Fruit fly (Drosophila melanogaster) whole organism, embryonic: ENCODE data around the gene Vha14-2.
A peak's percentile ranks its signal among the peaks of the same experiment; 100 is the strongest.

Source experiments
- CG10654 ChIP-seq: fragments of 200-800 bp; sonication (Bioruptor generic); optimal IDR thresholded peaks from 2 replicates; lab custom pipeline; 2016; ENCODE audit warnings: missing biosample characterization, missing genetic modification characterization
- CG10979 ChIP-seq: fragments of 200-800 bp; sonication (Bioruptor generic); optimal IDR thresholded peaks from 2 replicates; lab custom pipeline; 2018; ENCODE audit warnings: missing biosample characterization, mild to moderate bottlenecking, missing genetic modification characterization, moderate library complexity
- CG11093 ChIP-seq: fragments of 200-800 bp; sonication (Bioruptor generic); IDR thresholded peaks from 3 replicates; pipeline ENCODE4 v1.3.6; 2022; ENCODE audit warnings: missing biosample characterization, missing genetic modification characterization
- CG12104 ChIP-seq: fragments of 200-800 bp; sonication (Bioruptor generic); optimal IDR thresholded peaks from 3 replicates; lab custom pipeline; 2016; ENCODE audit warnings: missing biosample characterization, missing genetic modification characterization
- CG1529 ChIP-seq: fragments of 200-800 bp; sonication (Bioruptor generic); optimal IDR thresholded peaks from 3 replicates; lab custom pipeline; 2018; ENCODE audit warnings: missing biosample characterization, missing genetic modification characterization
- CG15479 ChIP-seq: fragments of 200-800 bp; sonication (Bioruptor generic); optimal IDR thresholded peaks from 3 replicates; lab custom pipeline; 2019; ENCODE audit warnings: missing biosample characterization, mild to moderate bottlenecking, missing genetic modification characterization, moderate library complexity
- CG16813 ChIP-seq: fragments of 200-800 bp; sonication (Bioruptor generic); IDR thresholded peaks from 3 replicates; pipeline ENCODE4 v1.3.6; 2022; ENCODE audit warnings: missing biosample characterization, missing genetic modification characterization; ENCODE audit not compliant: partially characterized antibody
- CG16863 ChIP-seq: fragments of 200-800 bp; sonication (Bioruptor generic); optimal IDR thresholded peaks from 3 replicates; lab custom pipeline; 2016; ENCODE audit warnings: missing biosample characterization, missing genetic modification characterization
- CG18262 ChIP-seq: fragments of 200-800 bp; optimal IDR thresholded peaks from 3 replicates; lab custom pipeline; 2019; ENCODE audit warnings: missing biosample characterization, mild to moderate bottlenecking, missing genetic modification characterization, moderate library complexity
- CG2889 ChIP-seq: fragments of 200-800 bp; sonication (Bioruptor generic); IDR thresholded peaks from 3 replicates; pipeline ENCODE4 v1.3.6; 2022; ENCODE audit warnings: missing biosample characterization, missing genetic modification characterization
- CG31224 ChIP-seq: fragments of 200-800 bp; sonication (Bioruptor generic); IDR thresholded peaks from 2 replicates; pipeline ENCODE4 v1.3.6; 2022; ENCODE audit warnings: missing biosample characterization, missing genetic modification characterization
- CG32532 ChIP-seq: fragments of 200-800 bp; sonication (Bioruptor generic); IDR thresholded peaks from 2 replicates; pipeline ENCODE4 v1.3.6; 2022; ENCODE audit warnings: missing biosample characterization, missing genetic modification characterization
- CG33213 ChIP-seq: fragments of 200-800 bp; sonication (Bioruptor generic); optimal IDR thresholded peaks from 3 replicates; lab custom pipeline; 2016; ENCODE audit warnings: missing biosample characterization, missing genetic modification characterization
- CG33557 ChIP-seq: fragments of 200-800 bp; sonication (Bioruptor generic); optimal IDR thresholded peaks from 2 replicates; lab custom pipeline; 2019; ENCODE audit warnings: missing biosample characterization, mild to moderate bottlenecking, missing genetic modification characterization, moderate library complexity
- CG3995 ChIP-seq: fragments of 200-800 bp; sonication (Bioruptor generic); optimal IDR thresholded peaks from 3 replicates; lab custom pipeline; 2016; ENCODE audit warnings: missing biosample characterization, missing genetic modification characterization
- CG5953 ChIP-seq: fragments of 200-800 bp; sonication (Bioruptor generic); IDR thresholded peaks from 2 replicates; pipeline ENCODE4 v1.3.6; 2022; ENCODE audit warnings: missing biosample characterization, missing genetic modification characterization
- CG7271 ChIP-seq: fragments of 200-800 bp; sonication (Bioruptor generic); optimal IDR thresholded peaks from 2 replicates; lab custom pipeline; 2018; ENCODE audit warnings: missing biosample characterization, mild to moderate bottlenecking, missing genetic modification characterization, moderate library complexity
- CG7987 ChIP-seq: fragments of 200-800 bp; sonication (Bioruptor generic); optimal IDR thresholded peaks from 2 replicates; lab custom pipeline; 2018; ENCODE audit warnings: missing biosample characterization, mild to moderate bottlenecking, missing genetic modification characterization, moderate library complexity
- CG8388 ChIP-seq: fragments of 200-800 bp; sonication (Bioruptor generic); optimal IDR thresholded peaks from 2 replicates; lab custom pipeline; 2019; ENCODE audit warnings: missing biosample characterization, mild to moderate bottlenecking, missing genetic modification characterization, moderate library complexity
- CG8478 ChIP-seq: fragments of >200 bp; optimal IDR thresholded peaks from 2 replicates; lab custom pipeline; 2018
- CTCF ChIP-seq: fragments of 200-800 bp; sonication (Bioruptor generic); optimal IDR thresholded peaks from 2 replicates; lab custom pipeline; 2017; ENCODE audit warnings: missing biosample characterization, mild to moderate bottlenecking, missing genetic modification characterization, moderate library complexity
- CkIIα-i1 ChIP-seq: fragments of 200-800 bp; sonication (Bioruptor generic); IDR thresholded peaks from 2 replicates; pipeline ENCODE4 v1.3.6; 2022; ENCODE audit warnings: missing biosample characterization, missing genetic modification characterization
- Drgx ChIP-seq: fragments of 200-800 bp; sonication (Bioruptor generic); IDR thresholded peaks from 2 replicates; pipeline ENCODE4 v1.3.6; 2022; ENCODE audit warnings: missing biosample characterization, missing genetic modification characterization
- Kr ChIP-seq: fragments of 200-800 bp; sonication (Bioruptor generic); optimal IDR thresholded peaks from 2 replicates; lab custom pipeline; 2017; ENCODE audit warnings: missing biosample characterization, mild to moderate bottlenecking, missing genetic modification characterization
- Lhr ChIP-seq: fragments of 200-800 bp; sonication (Bioruptor generic); optimal IDR thresholded peaks from 3 replicates; lab custom pipeline; 2017; ENCODE audit warnings: mild to moderate bottlenecking, missing biosample characterization, missing genetic modification reagents, missing genetic modification characterization
- Mes4 ChIP-seq: fragments of 200-800 bp; sonication (Bioruptor generic); optimal IDR thresholded peaks from 2 replicates; lab custom pipeline; 2016; ENCODE audit warnings: missing biosample characterization, missing genetic modification characterization
- Nf-YB ChIP-seq: fragments of 200-800 bp; sonication (Bioruptor generic); optimal IDR thresholded peaks from 3 replicates; lab custom pipeline; 2019; ENCODE audit warnings: missing biosample characterization, mild to moderate bottlenecking, missing genetic modification characterization, moderate library complexity
- Poxn ChIP-seq: fragments of 200-800 bp; sonication (Bioruptor generic); IDR thresholded peaks from 2 replicates; pipeline ENCODE4 v1.3.6; 2022; ENCODE audit warnings: missing biosample characterization, missing genetic modification characterization
- Ptx1 ChIP-seq: fragments of 200-800 bp; sonication (Bioruptor generic); IDR thresholded peaks from 2 replicates; pipeline ENCODE4 v1.3.6; 2022; ENCODE audit warnings: missing biosample characterization, missing genetic modification characterization
- Sin3A ChIP-seq: fragments of >200 bp; optimal IDR thresholded peaks from 2 replicates; lab custom pipeline; 2018
- Vsx1 ChIP-seq: fragments of 200-800 bp; sonication (Bioruptor generic); optimal IDR thresholded peaks from 2 replicates; lab custom pipeline; 2017; ENCODE audit warnings: missing biosample characterization, mild to moderate bottlenecking, missing genetic modification characterization, missing genetic modification reagents
- bsh ChIP-seq, 2 experiments: fragments of 200-800 bp; sonication (Bioruptor generic); optimal IDR thresholded peaks; 2 replicates each; lab custom pipeline; 2017 to 2018; ENCODE audit warnings: mild to moderate bottlenecking in 2 of 2, missing biosample characterization in 2 of 2, missing genetic modification characterization in 2 of 2, moderate library complexity in 1 of 2
- ci ChIP-seq: fragments of 200-800 bp; sonication (Bioruptor generic); IDR thresholded peaks from 3 replicates; pipeline ENCODE4 v1.3.6; 2022; ENCODE audit warnings: missing biosample characterization, missing genetic modification characterization
- danr ChIP-seq: fragments of 200-800 bp; sonication (Bioruptor generic); IDR thresholded peaks from 2 replicates; pipeline ENCODE4 v1.3.6; 2022; ENCODE audit warnings: missing biosample characterization, missing genetic modification characterization
- dpn ChIP-seq, 2 experiments: fragments of 200-800 bp; sonication (Bioruptor generic); optimal IDR thresholded peaks; 3 replicates each; lab custom pipeline; 2016; ENCODE audit warnings: missing biosample characterization in 2 of 2, missing genetic modification characterization in 2 of 2
- ems ChIP-seq: fragments of 200-800 bp; sonication (Bioruptor generic); optimal IDR thresholded peaks from 3 replicates; lab custom pipeline; 2016; ENCODE audit warnings: missing biosample characterization, missing genetic modification characterization
- esg ChIP-seq: fragments of 200-800 bp; sonication (Bioruptor generic); conservative IDR thresholded peaks from 2 replicates; pipeline ENCODE4 v1.3.6; 2022; ENCODE audit warnings: missing biosample characterization, missing genetic modification characterization
- eve ChIP-seq, 2 experiments: fragments of >200 bp; optimal IDR thresholded peaks; 2 replicates each; lab custom pipeline; 2017; ENCODE audit warnings: missing biosample characterization in 2 of 2, missing genetic modification characterization in 2 of 2
- fd96Cb ChIP-seq: fragments of 200-800 bp; sonication (Bioruptor generic); optimal IDR thresholded peaks from 2 replicates; lab custom pipeline; 2018; ENCODE audit warnings: missing biosample characterization, mild to moderate bottlenecking, missing genetic modification characterization, moderate library complexity
- gce ChIP-seq: fragments of 200-800 bp; sonication (Bioruptor generic); IDR thresholded peaks from 3 replicates; pipeline ENCODE4 v1.3.6; 2022; ENCODE audit warnings: missing biosample characterization, missing genetic modification characterization
- gcm ChIP-seq: fragments of 200-800 bp; sonication (Bioruptor generic); optimal IDR thresholded peaks from 2 replicates; lab custom pipeline; 2019; ENCODE audit warnings: missing biosample characterization, mild to moderate bottlenecking, missing genetic modification characterization, moderate library complexity
- hkb ChIP-seq, 2 experiments: fragments of 200-800 bp in 1 of 2; fragments of >200 bp in 1 of 2; sonication (Bioruptor generic) in 1 of 2; IDR thresholded peaks in 1 of 2; optimal IDR thresholded peaks in 1 of 2; 2 replicates each; pipeline versions ENCODE4 v1.3.6 to Lab custom; 2017 to 2022; ENCODE audit warnings: missing biosample characterization in 1 of 2, missing genetic modification characterization in 1 of 2
- hth ChIP-seq: fragments of >200 bp; optimal IDR thresholded peaks from 2 replicates; lab custom pipeline; 2017; ENCODE audit warnings: inconsistent platforms
- klu ChIP-seq: fragments of 200-800 bp; sonication (Bioruptor generic); IDR thresholded peaks from 2 replicates; pipeline ENCODE4 v1.3.6; 2022; ENCODE audit warnings: missing biosample characterization, missing genetic modification characterization
- nmo ChIP-seq: fragments of 200-800 bp; sonication (Bioruptor generic); optimal IDR thresholded peaks from 2 replicates; lab custom pipeline; 2018; ENCODE audit warnings: missing biosample characterization, mild to moderate bottlenecking, missing genetic modification characterization, moderate library complexity
- rib ChIP-seq: fragments of 200-800 bp; sonication (Bioruptor generic); IDR thresholded peaks from 2 replicates; pipeline ENCODE4 v1.3.6; 2022; ENCODE audit warnings: missing biosample characterization, missing genetic modification characterization
- sqz ChIP-seq: fragments of 200-800 bp; sonication (Bioruptor generic); optimal IDR thresholded peaks from 3 replicates; lab custom pipeline; 2018; ENCODE audit warnings: missing biosample characterization, mild to moderate bottlenecking, missing genetic modification characterization
- ssp ChIP-seq: fragments of 200-800 bp; sonication (Bioruptor generic); IDR thresholded peaks from 2 replicates; pipeline ENCODE4 v1.3.6; 2022; ENCODE audit warnings: missing biosample characterization, missing genetic modification characterization
- stwl ChIP-seq: fragments of 200-800 bp; sonication (Bioruptor generic); optimal IDR thresholded peaks from 3 replicates; lab custom pipeline; 2018; ENCODE audit warnings: missing biosample characterization, mild to moderate bottlenecking, missing genetic modification characterization, moderate library complexity
- vfl ChIP-seq: fragments of 200-800 bp; sonication (Bioruptor generic); optimal IDR thresholded peaks from 2 replicates; lab custom pipeline; 2016; ENCODE audit warnings: missing biosample characterization, missing genetic modification characterization
- vnd ChIP-seq: fragments of 200-800 bp; sonication (Bioruptor generic); IDR thresholded peaks from 3 replicates; pipeline ENCODE4 v1.3.6; 2022; ENCODE audit warnings: missing biosample characterization, missing genetic modification characterization; ENCODE audit not compliant: partially characterized antibody
- zfh2 ChIP-seq: fragments of 200-800 bp; sonication (Bioruptor generic); optimal IDR thresholded peaks from 2 replicates; lab custom pipeline; 2016; ENCODE audit warnings: missing biosample characterization, missing genetic modification characterization

Gene Vha14-2

DNA sequence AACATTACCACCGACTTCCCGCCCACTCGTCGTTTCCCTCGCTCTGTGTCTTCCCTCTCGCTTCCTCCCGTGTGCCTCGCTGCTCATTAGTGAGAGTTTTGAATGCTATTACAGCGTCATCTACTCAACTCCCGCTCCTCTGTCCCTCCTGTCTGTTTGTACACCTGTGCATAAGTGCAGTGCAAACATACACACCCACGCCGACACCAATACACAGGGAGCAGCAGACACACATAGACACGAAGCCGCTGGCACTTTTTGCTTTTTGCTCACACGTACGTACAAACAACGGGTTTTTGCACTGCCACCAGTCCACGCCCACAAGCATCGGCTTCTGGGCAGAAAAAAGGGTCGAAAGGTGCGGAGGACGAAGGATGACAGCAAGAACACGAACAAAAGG is 19.4 kb downstream of the Vha14-2 start:
- no peak for TF ChIP-seq Lhr (GFP tag; lab: Kevin White, UChicago)
- no peak for TF ChIP-seq CG3995 (GFP tag; lab: Kevin White, UChicago)
- no peak for TF ChIP-seq CG2889 (GFP tag; lab: Robert Waterston, UW)
- no peak for TF ChIP-seq Nf-YB (GFP tag; lab: Kevin White, UChicago)
- TF ChIP-seq CG8478 (lab: Kevin White, UChicago): peak; percentile 59
- TF ChIP-seq eve (GFP tag; optimal IDR thresholded peaks at IDR 0.05; lab: Kevin White, UChicago): no peak
- peak in 1 of 2 experiments; percentile 45 for TF ChIP-seq bsh (GFP tag; optimal IDR thresholded peaks at IDR 0.05; lab: Kevin White, UChicago)
- TF ChIP-seq hkb (optimal IDR thresholded peaks at IDR 0.05; lab: Kevin White, UChicago): no peak
- no peak for TF ChIP-seq hkb (GFP tag; IDR thresholded peaks at IDR 0.05; lab: Robert Waterston, UW)
- no peak for TF ChIP-seq Mes4 (GFP tag; lab: Kevin White, UChicago)
- TF ChIP-seq CG10979 (tag; lab: Kevin White, UChicago): no peak
- TF ChIP-seq CG16863: no peak
- TF ChIP-seq vnd (GFP tag; lab: Robert Waterston, UW): no peak
- TF ChIP-seq CG18262: no peak
- no peak for TF ChIP-seq klu (GFP tag; lab: Robert Waterston, UW)

DNA sequence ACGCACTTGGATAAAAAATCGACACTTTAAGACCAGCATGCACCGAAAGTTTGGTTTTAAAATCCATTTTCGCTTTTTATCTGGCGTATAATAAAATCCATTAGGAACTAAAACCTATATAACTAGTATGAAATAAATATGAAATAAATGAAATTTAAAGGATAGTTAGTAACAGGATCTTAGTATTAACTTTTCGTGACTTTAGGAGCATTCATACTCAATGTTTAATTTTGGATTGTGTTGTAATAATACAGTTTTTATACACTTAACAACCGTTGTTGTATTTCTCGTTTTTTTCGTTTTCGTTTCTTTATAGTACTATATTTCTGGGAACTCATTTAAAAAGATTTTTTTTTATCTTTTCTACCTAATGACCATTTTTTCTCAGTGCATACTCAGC is 26.7 kb downstream of the Vha14-2 start:
- TF ChIP-seq hth (lab: Kevin White, UChicago) (no peak), CG31224 (GFP tag; lab: Robert Waterston, UW) (no peak), vfl (GFP tag; lab: Kevin White, UChicago) (no peak), CG7987 (GFP tag; lab: Kevin White, UChicago) (no peak), zfh2 (GFP tag; lab: Kevin White, UChicago) (no peak), rib (no peak), CG11093 (no peak), Vsx1 (GFP tag; lab: Kevin White, UChicago) (no peak), CG10654 (GFP tag; lab: Kevin White, UChicago) (no peak), CG16813 (no peak), CG5953 (GFP tag; lab: Robert Waterston, UW) (no peak), CG33557 (GFP tag; lab: Kevin White, UChicago) (no peak)

DNA sequence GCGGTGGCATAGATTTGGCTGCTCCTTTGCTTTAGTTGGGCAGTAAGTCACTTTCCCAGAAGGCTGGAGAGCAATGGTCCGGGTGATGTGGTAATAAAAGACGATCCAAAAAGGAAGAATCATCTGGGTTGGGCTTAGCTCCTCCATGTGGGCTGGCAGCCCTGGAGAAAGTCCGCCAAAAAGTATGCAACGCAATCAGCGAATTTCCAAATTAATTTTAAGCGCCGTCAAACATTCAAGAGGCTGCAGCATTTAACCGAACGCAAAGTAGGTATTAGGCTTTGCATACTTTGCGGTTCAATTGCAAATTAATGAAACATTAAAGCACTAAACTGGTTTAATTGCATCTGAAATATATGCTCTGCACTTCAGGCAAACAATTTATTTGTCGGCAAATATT is 27.2 kb downstream of the Vha14-2 start:
- no peak for TF ChIP-seq ems (GFP tag; lab: Kevin White, UChicago)
- TF ChIP-seq stwl (tag; lab: Kevin White, UChicago): peak; percentile 8
- TF ChIP-seq dpn (GFP tag; optimal IDR thresholded peaks at IDR 0.05; lab: Kevin White, UChicago): no peak
- TF ChIP-seq fd96Cb (tag; lab: Kevin White, UChicago): no peak
- TF ChIP-seq gcm (GFP tag; lab: Kevin White, UChicago): no peak
- no peak for TF ChIP-seq CG32532 (GFP tag; lab: Robert Waterston, UW)
- TF ChIP-seq danr (GFP tag; lab: Robert Waterston, UW): no peak
- peak; percentile 33 for TF ChIP-seq CTCF (GFP tag; lab: Kevin White, UChicago)
- no peak for TF ChIP-seq Drgx (GFP tag; lab: Robert Waterston, UW)
- no peak for TF ChIP-seq CG15479
- TF ChIP-seq sqz: no peak
- TF ChIP-seq Poxn (GFP tag; lab: Robert Waterston, UW): no peak
- TF ChIP-seq CG1529: no peak
- no peak for TF ChIP-seq Sin3A
- TF ChIP-seq CG7271 (tag; lab: Kevin White, UChicago): no peak
- no peak for TF ChIP-seq nmo
- no peak for TF ChIP-seq CG8388 (GFP tag; lab: Kevin White, UChicago)
- TF ChIP-seq Ptx1 (GFP tag; lab: Robert Waterston, UW): no peak
- no peak for TF ChIP-seq esg (GFP tag; lab: Robert Waterston, UW)
- TF ChIP-seq CG33213: no peak
- no peak for TF ChIP-seq ci (GFP tag; lab: Robert Waterston, UW)
- TF ChIP-seq CG12104: no peak
- TF ChIP-seq CkIIα-i1 (GFP tag; lab: Robert Waterston, UW): no peak
- no peak for TF ChIP-seq ssp (GFP tag; lab: Robert Waterston, UW)
- TF ChIP-seq gce: no peak
- TF ChIP-seq Kr (GFP tag; lab: Kevin White, UChicago): no peak
